Worm (Caenorhabditis elegans): Measurements from ENCODE around the gene ceh-48.

- no peak for TF ChIP-seq alr-1 (tag; optimal IDR thresholded peaks at IDR 0.05)
- TF ChIP-seq ceh-82 (tag; optimal IDR thresholded peaks at IDR 0.05): no peak
Measured at ce11 chrIV:6833617-6834016, 21.7 kb downstream of the ceh-48 start.
